Worm (Caenorhabditis elegans) whole organism, young adult: ENCODE results near the gene srbc-20.

Experiments used
- B0261.1 ChIP-seq: sonication (generic microtip); optimal IDR thresholded peaks from 2 replicates; lab custom pipeline; 2016; ENCODE audit warnings: mild to moderate bottlenecking, missing genetic modification characterization, moderate library complexity, missing compliant biosample characterization
- ceh-27 ChIP-seq: fragments of 200-800 bp; sonication (Bioruptor generic); optimal IDR thresholded peaks from 2 replicates; lab custom pipeline; 2018; ENCODE audit warnings: mild to moderate bottlenecking, missing genetic modification characterization, moderate library complexity, missing compliant biosample characterization
- die-1 ChIP-seq: sonication (generic microtip); optimal IDR thresholded peaks from 2 replicates; lab custom pipeline; 2016; ENCODE audit warnings: missing genotype, mild to moderate bottlenecking, missing genetic modification characterization, missing compliant biosample characterization
- egrh-3 ChIP-seq: fragments of 200-800 bp; sonication (Bioruptor generic); IDR thresholded peaks from 2 replicates; pipeline ENCODE4 v1.3.6; 2022; ENCODE audit warnings: missing genetic modification reagents, missing genetic modification characterization, missing compliant biosample characterization
- lag-1 ChIP-seq: fragments of 200-800 bp; sonication (Bioruptor generic); IDR thresholded peaks from 2 replicates; pipeline ENCODE4 v1.3.6; 2022; ENCODE audit warnings: missing genetic modification reagents, missing genetic modification characterization, missing compliant biosample characterization
- lir-1 ChIP-seq: fragments of 200-800 bp; sonication (Bioruptor generic); conservative IDR thresholded peaks from 2 replicates; pipeline ENCODE4 v1.3.6; 2022; ENCODE audit warnings: missing genetic modification reagents, missing genetic modification characterization, missing compliant biosample characterization
- madf-10 ChIP-seq: sonication (generic microtip); optimal IDR thresholded peaks from 2 replicates; lab custom pipeline; 2016; ENCODE audit warnings: mild to moderate bottlenecking, missing genetic modification characterization, missing compliant biosample characterization
- madf-6 ChIP-seq: fragments of 200-800 bp; sonication (Bioruptor generic); IDR thresholded peaks from 2 replicates; pipeline ENCODE4 v1.3.6; 2022; ENCODE audit warnings: missing genetic modification reagents, missing genetic modification characterization, missing compliant biosample characterization
- mes-4 ChIP-seq: sonication (generic microtip); optimal IDR thresholded peaks from 2 replicates; lab custom pipeline; 2016; ENCODE audit warnings: missing genotype, missing genetic modification characterization, missing compliant biosample characterization
- nhr-90 ChIP-seq: sonication (generic microtip); optimal IDR thresholded peaks from 2 replicates; lab custom pipeline; 2016; ENCODE audit warnings: missing genotype, mild to moderate bottlenecking, missing genetic modification characterization, missing compliant biosample characterization
- pbrm-1 ChIP-seq: fragments of 200-800 bp; sonication (Bioruptor generic); IDR thresholded peaks from 2 replicates; pipeline ENCODE4 v1.3.6; 2022; ENCODE audit warnings: missing genetic modification reagents, missing genetic modification characterization, missing compliant biosample characterization
- snpc-4 ChIP-seq, 5 experiments: fragments of 150-350 bp in 1 of 5; sonication (generic microtip) in 4 of 5; optimal IDR thresholded peaks; 2 replicates each; lab custom pipeline; 2014 to 2018; ENCODE audit warnings: missing genetic modification characterization in 5 of 5, missing biosample characterization in 3 of 5, antibody characterized with exemption in 2 of 5, mild to moderate bottlenecking in 2 of 5, missing compliant biosample characterization in 2 of 5, missing genotype in 2 of 5, moderate library complexity in 2 of 5, missing genetic modification reagents in 1 of 5
- sptf-2 ChIP-seq: fragments of 200-800 bp; sonication (Bioruptor generic); optimal IDR thresholded peaks from 2 replicates; lab custom pipeline; 2018; ENCODE audit warnings: mild to moderate bottlenecking, missing genetic modification characterization, missing compliant biosample characterization

- no peak for TF ChIP-seq madf-10 (tag; lab: Kevin White, UChicago)
- TF ChIP-seq mes-4 (tag; lab: Kevin White, UChicago), result no peak
- no peak for TF ChIP-seq snpc-4 (GFP tag; optimal IDR thresholded peaks at IDR 0.05; lab: Kevin White, UChicago)
- no peak for TF ChIP-seq snpc-4 (tag; optimal IDR thresholded peaks at IDR 0.05; lab: Kevin White, UChicago)
- TF ChIP-seq B0261.1, result no peak
- no peak for TF ChIP-seq egrh-3 (GFP tag; lab: Robert Waterston, UW)
- TF ChIP-seq nhr-90, result no peak
- no peak for TF ChIP-seq pbrm-1 (GFP tag; lab: Robert Waterston, UW)
- no peak for TF ChIP-seq madf-6
- TF ChIP-seq sptf-2, result no peak
- no peak for TF ChIP-seq lag-1 (GFP tag; lab: Robert Waterston, UW)
- TF ChIP-seq ceh-27, result no peak
- no peak for TF ChIP-seq die-1 (tag; lab: Kevin White, UChicago)
- no peak for TF ChIP-seq lir-1 (GFP tag; lab: Robert Waterston, UW)
Measured at ce11 chrV:2183162-2183561, 36.3 kb downstream of the srbc-20 start, which contains the start of gene cyp-33C2.
